Worm (Caenorhabditis elegans) whole organism, L1 larva: ENCODE data around the gene utx-1.

Experiments used
- C04F5.9 ChIP-seq: sonication (generic microtip); optimal IDR thresholded peaks from 2 replicates; lab custom pipeline; 2016; ENCODE audit warnings: missing genetic modification characterization, missing compliant biosample characterization
- C34B4.2 ChIP-seq: sonication (generic microtip); optimal IDR thresholded peaks from 2 replicates; lab custom pipeline; 2017; ENCODE audit warnings: mild to moderate bottlenecking, missing genetic modification characterization, missing compliant biosample characterization
- F16B12.6 ChIP-seq: fragments of 150-350 bp; optimal IDR thresholded peaks from 2 replicates; lab custom pipeline; 2014; ENCODE audit warnings: missing biosample characterization, missing genetic modification characterization
- Y116A8C.19 ChIP-seq: sonication (generic microtip); optimal IDR thresholded peaks from 2 replicates; lab custom pipeline; 2016; ENCODE audit warnings: missing compliant biosample characterization, missing genetic modification characterization, borderline replicate concordance
- aha-1 ChIP-seq: fragments of 150-350 bp; optimal IDR thresholded peaks from 2 replicates; lab custom pipeline; 2014; ENCODE audit warnings: missing biosample characterization, missing genetic modification characterization
- aly-2 ChIP-seq: fragments of 150-350 bp; optimal IDR thresholded peaks from 2 replicates; lab custom pipeline; 2014; ENCODE audit warnings: missing biosample characterization, missing genetic modification characterization
- ceh-63 ChIP-seq: fragments of 200-800 bp; sonication (Bioruptor generic); optimal IDR thresholded peaks from 2 replicates; lab custom pipeline; 2018; ENCODE audit warnings: mild to moderate bottlenecking, missing genetic modification characterization, missing compliant biosample characterization
- ceh-82 ChIP-seq, 3 experiments: fragments of 150-350 bp in 1 of 3; sonication (generic microtip) in 2 of 3; optimal IDR thresholded peaks; 2 replicates each; lab custom pipeline; 2014 to 2017; ENCODE audit warnings: missing biosample characterization in 3 of 3, missing genetic modification characterization in 3 of 3
- efl-1 ChIP-seq, 4 experiments: fragments of 150-350 bp; optimal IDR thresholded peaks in 3 of 4; peaks in 1 of 4; 1 replicate in 1 of 4; 2 replicates in 3 of 4; lab custom pipeline; 2014; ENCODE audit warnings: missing biosample characterization in 2 of 4, missing genetic modification characterization in 2 of 4, missing genetic modification reagents in 2 of 4
- egl-27 ChIP-seq, 2 experiments: fragments of 150-350 bp in 1 of 2; sonication (generic microtip); optimal IDR thresholded peaks; 3 replicates each; lab custom pipeline; 2017 to 2018; ENCODE audit warnings: missing biosample characterization in 2 of 2, missing genetic modification characterization in 2 of 2, missing genetic modification reagents in 2 of 2
- elt-2 ChIP-seq: sonication (generic microtip); optimal IDR thresholded peaks from 2 replicates; lab custom pipeline; 2016; ENCODE audit warnings: missing genetic modification characterization, mild to moderate bottlenecking, inconsistent platforms, missing compliant biosample characterization, missing genetic modification reagents
- elt-3 ChIP-seq, 6 experiments: fragments of 150-350 bp in 1 of 6; sonication (generic microtip); optimal IDR thresholded peaks; 2 replicates each; lab custom pipeline; 2017 to 2018; ENCODE audit warnings: missing biosample characterization in 6 of 6, missing genetic modification characterization in 6 of 6, inconsistent platforms in 1 of 6
- ets-5 ChIP-seq: fragments of 200-800 bp; sonication (Bioruptor generic); IDR thresholded peaks from 2 replicates; pipeline ENCODE4 v1.3.6; 2022; ENCODE audit warnings: missing genetic modification characterization, missing compliant biosample characterization
- fkh-4 ChIP-seq: sonication (generic microtip); optimal IDR thresholded peaks from 2 replicates; lab custom pipeline; 2016; ENCODE audit warnings: missing compliant biosample characterization, missing genetic modification characterization, borderline replicate concordance
- fos-1 ChIP-seq: fragments of 150-350 bp; optimal IDR thresholded peaks from 2 replicates; lab custom pipeline; 2014; ENCODE audit warnings: missing biosample characterization, missing genetic modification characterization
- grh-1 ChIP-seq: fragments of 200-800 bp; sonication (Bioruptor generic); IDR thresholded peaks from 2 replicates; pipeline ENCODE4 v1.3.6; 2022; ENCODE audit warnings: missing genetic modification reagents, missing genetic modification characterization, missing compliant biosample characterization
- irx-1 ChIP-seq: sonication (generic microtip); optimal IDR thresholded peaks from 2 replicates; lab custom pipeline; 2016; ENCODE audit warnings: missing genetic modification characterization, missing compliant biosample characterization
- isw-1 ChIP-seq: fragments of 200-800 bp; sonication (Bioruptor generic); IDR thresholded peaks from 2 replicates; pipeline ENCODE4 v1.3.6; 2022; ENCODE audit warnings: missing genetic modification characterization, missing compliant biosample characterization
- jun-1 ChIP-seq: fragments of 150-350 bp; optimal IDR thresholded peaks from 2 replicates; lab custom pipeline; 2014; ENCODE audit warnings: missing biosample characterization, missing genetic modification reagents, missing genetic modification characterization
- lin-13 ChIP-seq: fragments of 150-350 bp; optimal IDR thresholded peaks from 2 replicates; lab custom pipeline; 2014; ENCODE audit warnings: missing biosample characterization, missing genetic modification reagents, missing genetic modification characterization
- lin-15B ChIP-seq: fragments of 150-350 bp; sonication (generic microtip); optimal IDR thresholded peaks from 3 replicates; lab custom pipeline; 2014; ENCODE audit warnings: missing biosample characterization, missing genetic modification characterization
- lin-35 ChIP-seq, 2 experiments: fragments of 150-350 bp; optimal IDR thresholded peaks; 2 replicates each; lab custom pipeline; 2014; ENCODE audit warnings: missing biosample characterization in 2 of 2, missing genetic modification characterization in 2 of 2, missing genetic modification reagents in 2 of 2
- lin-39 ChIP-seq: fragments of 150-350 bp; optimal IDR thresholded peaks from 2 replicates; lab custom pipeline; 2014; ENCODE audit warnings: missing biosample characterization, missing genetic modification reagents, missing genetic modification characterization
- lir-3 ChIP-seq: sonication (generic microtip); optimal IDR thresholded peaks from 2 replicates; lab custom pipeline; 2016; ENCODE audit warnings: mild to moderate bottlenecking, missing genetic modification characterization, moderate library complexity, missing compliant biosample characterization; ENCODE audit not compliant: poor library complexity
- lsy-2 ChIP-seq, 2 experiments: fragments of 150-350 bp; optimal IDR thresholded peaks; 2 replicates each; lab custom pipeline; 2014; ENCODE audit warnings: missing biosample characterization in 2 of 2, missing genetic modification characterization in 2 of 2
- mdl-1 ChIP-seq, 2 experiments: fragments of 150-350 bp; optimal IDR thresholded peaks; 2 replicates each; lab custom pipeline; 2014 to 2017; ENCODE audit warnings: missing biosample characterization in 2 of 2, missing genetic modification characterization in 2 of 2, inconsistent platforms in 1 of 2
- mef-2 ChIP-seq: fragments of 150-350 bp; optimal IDR thresholded peaks from 2 replicates; lab custom pipeline; 2014; ENCODE audit warnings: missing biosample characterization, missing genetic modification characterization
- nhr-11 ChIP-seq: fragments of 150-350 bp; optimal IDR thresholded peaks from 2 replicates; lab custom pipeline; 2014; ENCODE audit warnings: missing biosample characterization, missing genetic modification characterization
- nhr-19 ChIP-seq: fragments of 200-800 bp; sonication (Bioruptor generic); conservative IDR thresholded peaks from 2 replicates; pipeline ENCODE4 v1.3.6; 2022; ENCODE audit warnings: missing genetic modification characterization, missing compliant biosample characterization
- nhr-20 ChIP-seq: sonication (generic microtip); optimal IDR thresholded peaks from 2 replicates; lab custom pipeline; 2016; ENCODE audit warnings: mild to moderate bottlenecking, missing genetic modification characterization, missing compliant biosample characterization
- nhr-237 ChIP-seq: fragments of 150-350 bp; optimal IDR thresholded peaks from 2 replicates; lab custom pipeline; 2014; ENCODE audit warnings: missing biosample characterization, missing genetic modification characterization
- nhr-28 ChIP-seq: fragments of 150-350 bp; optimal IDR thresholded peaks from 2 replicates; lab custom pipeline; 2014; ENCODE audit warnings: missing biosample characterization, missing genetic modification characterization
- nhr-71 ChIP-seq: sonication (generic microtip); optimal IDR thresholded peaks from 2 replicates; lab custom pipeline; 2016; ENCODE audit warnings: mild to moderate bottlenecking, missing genetic modification characterization, moderate library complexity, missing compliant biosample characterization
- nhr-76 ChIP-seq: sonication (generic microtip); optimal IDR thresholded peaks from 2 replicates; lab custom pipeline; 2017; ENCODE audit warnings: missing biosample characterization, missing genetic modification characterization
- nhr-77 ChIP-seq: fragments of 150-350 bp; optimal IDR thresholded peaks from 2 replicates; lab custom pipeline; 2014; ENCODE audit warnings: missing biosample characterization, missing genetic modification characterization
- nhr-84 ChIP-seq: sonication (generic microtip); optimal IDR thresholded peaks from 2 replicates; lab custom pipeline; 2017; ENCODE audit warnings: missing biosample characterization, missing genetic modification characterization
- nhr-90 ChIP-seq: sonication (generic microtip); optimal IDR thresholded peaks from 2 replicates; lab custom pipeline; 2016; ENCODE audit warnings: mild to moderate bottlenecking, missing genetic modification characterization, missing compliant biosample characterization; ENCODE audit not compliant: poor library complexity
- rnt-1 ChIP-seq: sonication (generic microtip); optimal IDR thresholded peaks from 2 replicates; lab custom pipeline; 2016; ENCODE audit warnings: mild to moderate bottlenecking, missing genetic modification characterization, moderate library complexity, missing compliant biosample characterization
- snpc-4 ChIP-seq: fragments of 150-350 bp; optimal IDR thresholded peaks from 2 replicates; lab custom pipeline; 2014; ENCODE audit warnings: missing biosample characterization, missing genetic modification characterization
- sox-4 ChIP-seq: sonication (generic microtip); optimal IDR thresholded peaks from 2 replicates; lab custom pipeline; 2016; ENCODE audit warnings: missing genetic modification characterization, missing compliant biosample characterization
- sptf-1 ChIP-seq: fragments of 150-350 bp; optimal IDR thresholded peaks from 2 replicates; lab custom pipeline; 2014; ENCODE audit warnings: missing biosample characterization, missing genetic modification characterization
- swsn-7 ChIP-seq: sonication (generic microtip); optimal IDR thresholded peaks from 2 replicates; lab custom pipeline; 2016; ENCODE audit warnings: missing genetic modification characterization, missing compliant biosample characterization
- tbx-2 ChIP-seq: sonication (generic microtip); optimal IDR thresholded peaks from 2 replicates; lab custom pipeline; 2016; ENCODE audit warnings: missing genetic modification characterization, missing compliant biosample characterization
- unc-30 ChIP-seq: sonication (generic microtip); optimal IDR thresholded peaks from 2 replicates; lab custom pipeline; 2017; ENCODE audit warnings: missing biosample characterization, missing genetic modification characterization
- unc-86 ChIP-seq: sonication (generic microtip); optimal IDR thresholded peaks from 2 replicates; lab custom pipeline; 2016; ENCODE audit warnings: missing genetic modification characterization, missing compliant biosample characterization
- unc-98 ChIP-seq: fragments of 200-800 bp; sonication (Bioruptor generic); IDR thresholded peaks from 2 replicates; pipeline ENCODE4 v1.3.6; 2022; ENCODE audit warnings: missing genetic modification characterization, missing compliant biosample characterization
- ztf-11 ChIP-seq, 2 experiments: sonication (generic microtip); optimal IDR thresholded peaks; 2 replicates each; lab custom pipeline; 2016 to 2017; ENCODE audit warnings: missing genetic modification characterization in 2 of 2, missing biosample characterization in 1 of 2, missing compliant biosample characterization in 1 of 2

Gene utx-1

ce11 chrX:8545971-8546442, 10.9 kb upstream of the utx-1 start, which contains the start of gene sdha-1 (continued):
- TF ChIP-seq tbx-2 (tag; lab: Kevin White, UChicago) (peak; percentile 89), elt-2 (tag; lab: Kevin White, UChicago) (peak; percentile 86), efl-1 (optimal IDR thresholded peaks at IDR 0.05; lab: Kevin White, UChicago) (peak; percentile 70 to 72), efl-1 (GFP tag; optimal IDR thresholded peaks at IDR 0.05 in 1 of 2; lab: Kevin White, UChicago) (peak; percentile 69 to 96), lin-35 (GFP tag; optimal IDR thresholded peaks at IDR 0.05; lab: Kevin White, UChicago) (peak; percentile 77 to 91), lsy-2 (tag; optimal IDR thresholded peaks at IDR 0.05; lab: Kevin White, UChicago) (peak; percentile 86 to 88), unc-98 (GFP tag; lab: Robert Waterston, UW) (no peak), swsn-7 (peak; percentile 93), mdl-1 (tag; optimal IDR thresholded peaks at IDR 0.05; lab: Kevin White, UChicago) (peak in 1 of 2 experiments; percentile 94), lin-13 (GFP tag; lab: Kevin White, UChicago) (peak; percentile 70), C04F5.9 (peak; percentile 8), ztf-11 (tag; optimal IDR thresholded peaks at IDR 0.05; lab: Kevin White, UChicago) (peak in 1 of 2 experiments; percentile 62), sox-4 (tag; lab: Kevin White, UChicago) (no peak), C34B4.2 (tag; lab: Kevin White, UChicago) (no peak), nhr-19 (GFP tag; lab: Robert Waterston, UW) (peak; percentile 98), aly-2 (tag; lab: Kevin White, UChicago) (peak; percentile 59), aha-1 (tag; lab: Kevin White, UChicago) (peak; percentile 88), irx-1 (peak; percentile 71), nhr-84 (tag; lab: Kevin White, UChicago) (no peak), ceh-82 (tag; optimal IDR thresholded peaks at IDR 0.05; lab: Kevin White, UChicago) (peak; percentile 81 to 87 (median 86)), mef-2 (peak; percentile 65), nhr-77 (tag; lab: Kevin White, UChicago) (peak; percentile 64), lin-15B (tag; lab: Kevin White, UChicago) (peak; percentile 70), egl-27 (tag; optimal IDR thresholded peaks at IDR 0.05; lab: Kevin White, UChicago) (no peak), lin-39 (peak; percentile 63), nhr-71 (peak; percentile 94)

- TF ChIP-seq nhr-28 (tag; lab: Kevin White, UChicago) (no peak), elt-2 (tag; lab: Kevin White, UChicago) (peak; percentile 48), C04F5.9 (no peak), C34B4.2 (tag; lab: Kevin White, UChicago) (no peak), irx-1 (no peak), ceh-82 (tag; optimal IDR thresholded peaks at IDR 0.05; lab: Kevin White, UChicago) (no peak), mef-2 (no peak), ets-5 (no peak), elt-3 (tag; optimal IDR thresholded peaks at IDR 0.05; lab: Kevin White, UChicago) (no peak), nhr-11 (tag; lab: Kevin White, UChicago) (no peak), efl-1 (optimal IDR thresholded peaks at IDR 0.05; lab: Kevin White, UChicago) (no peak), efl-1 (GFP tag; optimal IDR thresholded peaks at IDR 0.05 in 1 of 2; lab: Kevin White, UChicago) (peak in 1 of 2 experiments; percentile 62), snpc-4 (tag; lab: Kevin White, UChicago) (no peak), isw-1 (GFP tag; lab: Robert Waterston, UW) (no peak), unc-30 (tag; lab: Kevin White, UChicago) (no peak), Y116A8C.19 (no peak)
Measured at ce11 chrX:8549026-8549425, 7.9 kb upstream of the utx-1 start, which contains the start of gene D2021.4. Gene D2021.4, minus strand, starts transcription at chrX:8549073.

ce11 chrX:8550099-8550498, 6.8 kb upstream of the utx-1 start:
- TF ChIP-seq nhr-20 (tag; lab: Kevin White, UChicago) (peak; percentile 89), fos-1 (peak; percentile 27), nhr-76 (tag; lab: Kevin White, UChicago) (no peak), nhr-90 (tag; lab: Kevin White, UChicago) (peak; percentile 58), ceh-63 (GFP tag; lab: Kevin White, UChicago) (no peak), unc-86 (tag; lab: Kevin White, UChicago) (no peak), lsy-2 (tag; optimal IDR thresholded peaks at IDR 0.05; lab: Kevin White, UChicago) (peak; percentile 35 to 69), mdl-1 (tag; optimal IDR thresholded peaks at IDR 0.05; lab: Kevin White, UChicago) (peak in 1 of 2 experiments; percentile 85), jun-1 (tag; lab: Kevin White, UChicago) (peak; percentile 29), sox-4 (tag; lab: Kevin White, UChicago) (no peak), aly-2 (tag; lab: Kevin White, UChicago) (no peak), lin-15B (tag; lab: Kevin White, UChicago) (no peak), nhr-237 (tag; lab: Kevin White, UChicago) (peak; percentile 56), rnt-1 (peak; percentile 53), sptf-1 (tag; lab: Kevin White, UChicago) (no peak), C34B4.2 (tag; lab: Kevin White, UChicago) (no peak), fkh-4 (tag; lab: Kevin White, UChicago) (no peak), nhr-19 (GFP tag; lab: Robert Waterston, UW) (peak; percentile 56), lir-3 (tag; lab: Kevin White, UChicago) (no peak), nhr-28 (tag; lab: Kevin White, UChicago) (no peak), grh-1 (peak; percentile 63), lin-39 (no peak), F16B12.6 (tag; lab: Kevin White, UChicago) (no peak)
